Worm (Caenorhabditis elegans): ENCODE measurements around the gene F36H12.5.
"Not testable (repeated sequence)": the region's sequence is repeated elsewhere in the genome, so short reads cannot be mapped to it uniquely, and the experiment has no call there.

The F36H12.5 gene

ce11 chrIV:5266474-5266873 lies at the start of gene F36H12.5:
Gene F36H12.5 (plus strand): TSS chrIV:5266774.
- no peak for TF ChIP-seq aly-2 (tag; optimal IDR thresholded peaks at IDR 0.05)
- TF ChIP-seq nhr-11 (tag; optimal IDR thresholded peaks at IDR 0.05) = no peak

DNA sequence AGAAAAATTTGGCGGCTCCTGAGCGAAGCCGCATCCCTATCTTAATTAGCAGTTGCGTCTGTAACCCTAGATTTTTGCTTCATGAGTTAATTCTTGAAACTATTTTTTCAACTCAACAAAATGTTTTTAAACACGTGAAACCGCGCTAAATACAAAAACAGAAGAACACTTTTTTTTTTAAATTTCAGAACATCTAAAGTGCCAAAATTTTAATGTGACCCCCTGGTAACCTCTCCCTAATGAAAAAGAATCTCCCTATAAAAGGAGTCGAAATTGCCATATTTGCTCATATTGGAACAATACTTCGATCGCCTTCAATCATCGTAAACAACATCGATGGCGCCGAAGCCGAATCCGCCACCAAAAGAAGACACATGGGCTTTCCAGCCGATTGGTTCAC lies 48.1 kb upstream of the F36H12.5 start, which contains the start of gene nsph-4.2:
Gene nsph-4.2 (plus strand): TSS at position 301 of the 400 bp plus-strand sequence.
- TF ChIP-seq nhr-43 (tag; optimal IDR thresholded peaks at IDR 0.05; ENCODE audit: poor library complexity, severe bottlenecking); snpc-4 (tag; optimal IDR thresholded peaks at IDR 0.05); nhr-23 (tag; optimal IDR thresholded peaks at IDR 0.05): not testable (repeated sequence)

DNA sequence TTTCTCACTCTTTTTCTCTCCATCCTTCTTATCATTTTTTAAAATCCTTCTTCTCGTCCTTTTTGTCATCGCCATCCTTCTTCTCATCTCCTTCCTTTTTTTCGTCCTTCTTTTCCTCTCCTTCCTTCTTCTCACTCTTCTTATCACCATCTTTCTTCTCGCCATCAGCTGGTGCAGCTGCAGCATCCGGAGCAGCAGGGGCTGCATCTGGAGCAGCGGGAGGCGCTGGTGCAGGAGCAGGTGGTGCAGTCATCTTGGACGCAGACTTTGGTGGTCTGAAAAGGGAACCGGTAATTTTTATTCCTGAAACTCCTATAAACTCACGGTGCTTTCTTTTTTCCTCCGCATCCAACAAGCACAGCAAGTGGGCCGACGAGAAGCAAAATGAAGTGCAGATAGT lies 44.9 kb upstream of the F36H12.5 start:
- no peak for TF ChIP-seq nhr-43 (tag; optimal IDR thresholded peaks at IDR 0.05; ENCODE audit: poor library complexity, severe bottlenecking)
- TF ChIP-seq nhr-11 (tag; optimal IDR thresholded peaks at IDR 0.05) = no peak
- no peak for TF ChIP-seq daf-12 (tag; optimal IDR thresholded peaks at IDR 0.05)
- TF ChIP-seq elt-3 (tag; optimal IDR thresholded peaks at IDR 0.05) = no peak
- no peak for TF ChIP-seq ZK546.5 (tag; optimal IDR thresholded peaks at IDR 0.05)

ce11 chrIV:5224238-5224637 lies 42.3 kb upstream of the F36H12.5 start, which contains the start of gene Y59E9AL.8:
Gene Y59E9AL.8 (minus strand): TSS chrIV:5224338.
- no peak for TF ChIP-seq unc-39 (tag; optimal IDR thresholded peaks at IDR 0.05)
- TF ChIP-seq daf-12 (tag; optimal IDR thresholded peaks at IDR 0.05) = no peak
- TF ChIP-seq nhr-67 (tag; optimal IDR thresholded peaks at IDR 0.05) = no peak
- no peak for TF ChIP-seq egl-27 (tag; optimal IDR thresholded peaks at IDR 0.05)
- no peak for TF ChIP-seq nfya-1 (tag; optimal IDR thresholded peaks at IDR 0.05; ENCODE audit: insufficient read depth)
- no peak for TF ChIP-seq elt-2 (tag; optimal IDR thresholded peaks at IDR 0.05)
- no peak for TF ChIP-seq zag-1 (tag; optimal IDR thresholded peaks at IDR 0.05)
- TF ChIP-seq ceh-82 (tag; optimal IDR thresholded peaks at IDR 0.05) = no peak
- TF ChIP-seq egl-5 (tag; optimal IDR thresholded peaks at IDR 0.05) = no peak
- no peak for TF ChIP-seq fos-1 (tag; optimal IDR thresholded peaks at IDR 0.05)

ce11 chrIV:5225277-5225822 lies 41.2 kb upstream of the F36H12.5 start, which contains the start of gene cylc-1:
Gene cylc-1 (minus strand): TSS chrIV:5225772.
- not testable (repeated sequence) for TF ChIP-seq nhr-67, daf-12, pha-4 (tag; optimal IDR thresholded peaks at IDR 0.05)

ce11 chrIV:5226552-5226951 lies 40.0 kb upstream of the F36H12.5 start, which contains the start of gene nsph-4.1:
Gene nsph-4.1 (plus strand): TSS chrIV:5226852.
- TF ChIP-seq fos-1, ceh-9, ztf-11 (tag; optimal IDR thresholded peaks at IDR 0.05): not testable (repeated sequence)

- TF ChIP-seq ceh-28 (tag; optimal IDR thresholded peaks at IDR 0.05) (no peak), lin-15B (tag; optimal IDR thresholded peaks at IDR 0.05) (no peak), unc-62 (GFP tag; optimal IDR thresholded peaks at IDR 0.05) (no peak), R02D3.7 (tag; optimal IDR thresholded peaks at IDR 0.05) (no peak), ztf-11 (tag; optimal IDR thresholded peaks at IDR 0.05) (no peak), nhr-77 (tag; optimal IDR thresholded peaks at IDR 0.05) (no peak), mml-1 (tag; optimal IDR thresholded peaks at IDR 0.05) (no peak), ceh-16 (tag; optimal IDR thresholded peaks at IDR 0.05) (no peak), nhr-23 (tag; optimal IDR thresholded peaks at IDR 0.05) (no peak), hmg-11 (tag; optimal IDR thresholded peaks at IDR 0.05) (no peak), ceh-9 (tag; optimal IDR thresholded peaks at IDR 0.05) (no peak), pqm-1 (tag; optimal IDR thresholded peaks at IDR 0.05) (no peak), jun-1 (tag; optimal IDR thresholded peaks at IDR 0.05) (no peak), nhr-237 (tag; optimal IDR thresholded peaks at IDR 0.05) (no peak), nhr-28 (tag; optimal IDR thresholded peaks at IDR 0.05) (no peak), nhr-67 (tag; optimal IDR thresholded peaks at IDR 0.05) (no peak), mdl-1 (tag; optimal IDR thresholded peaks at IDR 0.05) (no peak)
Measured at ce11 chrIV:5228619-5229018, 38.0 kb upstream of the F36H12.5 start, which contains the start of gene thn-6. Gene thn-6 (plus strand): TSS chrIV:5228919.
